Fruit fly (Drosophila melanogaster) whole organism: ENCODE results near the gene HP1e.

Experiments
- CG8478 ChIP-seq: fragments of >200 bp; optimal IDR thresholded peaks from 2 replicates; lab custom pipeline; 2018; ENCODE audit warnings: inconsistent platforms
- Dll ChIP-seq: fragments of >200 bp; optimal IDR thresholded peaks from 2 replicates; lab custom pipeline; 2017
- EcR ChIP-seq, 2 experiments: fragments of >200 bp; optimal IDR thresholded peaks; 2 replicates each; lab custom pipeline; 2017; ENCODE audit warnings: missing biosample characterization in 2 of 2, missing genetic modification characterization in 2 of 2, missing genetic modification reagents in 2 of 2
- pan ChIP-seq: fragments of >200 bp; optimal IDR thresholded peaks from 2 replicates; lab custom pipeline; 2017
- psq ChIP-seq: fragments of >200 bp; optimal IDR thresholded peaks from 2 replicates; lab custom pipeline; 2017
- usp ChIP-seq: fragments of >200 bp; optimal IDR thresholded peaks from 2 replicates; lab custom pipeline; 2017; ENCODE audit warnings: missing biosample characterization, missing genetic modification characterization, mixed read lengths

The HP1e gene

dm6 chr3R:9365121-9365520, 43.6 kb downstream of the HP1e start, which contains the start of gene Srr:
TSS of gene Srr (plus strand) at chr3R:9365398.
- TF ChIP-seq EcR (GFP tag; optimal IDR thresholded peaks at IDR 0.05; lab: Kevin White, UChicago) = no peak
- no peak for TF ChIP-seq pan (lab: Kevin White, UChicago)
- no peak for TF ChIP-seq CG8478
- TF ChIP-seq psq (lab: Kevin White, UChicago) = no peak
- TF ChIP-seq Dll (lab: Kevin White, UChicago) = no peak
- no peak for TF ChIP-seq usp (GFP tag; lab: Kevin White, UChicago)

- TF ChIP-seq usp (GFP tag; lab: Kevin White, UChicago) = no peak
- TF ChIP-seq EcR (GFP tag; optimal IDR thresholded peaks at IDR 0.05; lab: Kevin White, UChicago) = no peak
- TF ChIP-seq pan (lab: Kevin White, UChicago) = no peak
- TF ChIP-seq CG8478 = no peak
- TF ChIP-seq Dll (lab: Kevin White, UChicago) = no peak
- no peak for TF ChIP-seq psq (lab: Kevin White, UChicago)
These were observed 44.4 kb downstream of the HP1e start for dm6 chr3R:9365893-9366500.

dm6 chr3R:9370413-9370812, 48.8 kb downstream of the HP1e start:
- TF ChIP-seq CG8478 (no peak), pan (lab: Kevin White, UChicago) (no peak), Dll (lab: Kevin White, UChicago) (no peak), psq (lab: Kevin White, UChicago) (no peak), EcR (GFP tag; optimal IDR thresholded peaks at IDR 0.05; lab: Kevin White, UChicago) (no peak), usp (GFP tag; lab: Kevin White, UChicago) (no peak)
